Fruit fly (Drosophila melanogaster) whole organism, embryonic: ENCODE measurements around the gene bsk.
A peak's percentile ranks its signal among the peaks of the same experiment; 100 is the strongest.

Experiments used
- Awh ChIP-seq: fragments of 200-800 bp; sonication (Bioruptor generic); IDR thresholded peaks from 2 replicates; pipeline ENCODE4, ENCODE4 v1.3.6; 2022; ENCODE audit warnings: missing biosample characterization, missing genetic modification characterization
- CG10267 ChIP-seq: fragments of 200-800 bp; sonication (Bioruptor generic); optimal IDR thresholded peaks from 2 replicates; lab custom pipeline; 2018; ENCODE audit warnings: missing biosample characterization, mild to moderate bottlenecking, missing genetic modification characterization, moderate library complexity
- CG11456 ChIP-seq: fragments of 200-800 bp; sonication (Bioruptor generic); IDR thresholded peaks from 3 replicates; pipeline ENCODE4 v1.3.6; 2022; ENCODE audit warnings: missing biosample characterization, missing genetic modification characterization
- CG1233 ChIP-seq: fragments of 200-800 bp; sonication (Bioruptor generic); optimal IDR thresholded peaks from 4 replicates; lab custom pipeline; 2018; ENCODE audit warnings: missing biosample characterization, mild to moderate bottlenecking, missing genetic modification characterization
- CG14014 ChIP-seq: fragments of 200-800 bp; sonication (Bioruptor generic); IDR thresholded peaks from 2 replicates; pipeline ENCODE4 v1.3.6; 2022; ENCODE audit warnings: missing biosample characterization, missing genetic modification characterization
- CG14710 ChIP-seq: fragments of 200-800 bp; sonication (Bioruptor generic); optimal IDR thresholded peaks from 3 replicates; lab custom pipeline; 2019; ENCODE audit warnings: missing biosample characterization, mild to moderate bottlenecking, missing genetic modification characterization, moderate library complexity
- CG17359 ChIP-seq: fragments of 200-800 bp; sonication (Bioruptor generic); optimal IDR thresholded peaks from 3 replicates; lab custom pipeline; 2018; ENCODE audit warnings: missing biosample characterization, mild to moderate bottlenecking, missing genetic modification characterization, moderate library complexity
- CG17361 ChIP-seq: fragments of 200-800 bp; sonication (Bioruptor generic); IDR thresholded peaks from 3 replicates; pipeline ENCODE4 v1.3.6; 2022; ENCODE audit warnings: missing biosample characterization, missing genetic modification characterization
- CG18011 ChIP-seq: fragments of 200-800 bp; sonication (Bioruptor generic); optimal IDR thresholded peaks from 2 replicates; lab custom pipeline; 2017; ENCODE audit warnings: missing biosample characterization, missing genetic modification characterization, mild to moderate bottlenecking, moderate library complexity, missing genotype
- CG18764 ChIP-seq: fragments of 200-800 bp; sonication (Bioruptor generic); optimal IDR thresholded peaks from 3 replicates; lab custom pipeline; 2016; ENCODE audit warnings: missing biosample characterization, missing genetic modification characterization
- CG2199 ChIP-seq: fragments of 200-800 bp; sonication (Bioruptor generic); IDR thresholded peaks from 3 replicates; pipeline ENCODE4 v1.3.6; 2022; ENCODE audit warnings: missing biosample characterization, missing genetic modification characterization
- CG31365 ChIP-seq: fragments of 200-800 bp; sonication (Bioruptor generic); optimal IDR thresholded peaks from 2 replicates; lab custom pipeline; 2018; ENCODE audit warnings: missing biosample characterization, mild to moderate bottlenecking, missing genetic modification characterization
- CG31441 ChIP-seq: fragments of 200-800 bp; sonication (Bioruptor generic); IDR thresholded peaks from 2 replicates; pipeline ENCODE4 v1.3.6; 2022; ENCODE audit warnings: missing biosample characterization, missing genetic modification characterization
- CG32532 ChIP-seq: fragments of 200-800 bp; sonication (Bioruptor generic); IDR thresholded peaks from 2 replicates; pipeline ENCODE4 v1.3.6; 2022; ENCODE audit warnings: missing biosample characterization, missing genetic modification characterization
- CG32767 ChIP-seq: fragments of 200-800 bp; sonication (Bioruptor generic); IDR thresholded peaks from 2 replicates; pipeline ENCODE4 v1.3.6; 2022; ENCODE audit warnings: missing biosample characterization, missing genetic modification characterization
- CG34376 ChIP-seq: fragments of 200-800 bp; sonication (Bioruptor generic); optimal IDR thresholded peaks from 2 replicates; lab custom pipeline; 2018; ENCODE audit warnings: missing biosample characterization, mild to moderate bottlenecking, missing genetic modification characterization
- CG3726 ChIP-seq: fragments of 200-800 bp; sonication (Bioruptor generic); IDR thresholded peaks from 3 replicates; pipeline ENCODE4, ENCODE4 v1.3.6; 2022; ENCODE audit warnings: missing biosample characterization, missing genetic modification characterization
- CG3847 ChIP-seq: fragments of 200-800 bp; sonication (Bioruptor generic); IDR thresholded peaks from 2 replicates; pipeline ENCODE4 v1.3.6; 2022; ENCODE audit warnings: missing biosample characterization, missing genetic modification characterization
- CG3995 ChIP-seq: fragments of 200-800 bp; sonication (Bioruptor generic); optimal IDR thresholded peaks from 3 replicates; lab custom pipeline; 2016; ENCODE audit warnings: missing biosample characterization, missing genetic modification characterization
- CG4424 ChIP-seq: fragments of 200-800 bp; sonication (Bioruptor generic); optimal IDR thresholded peaks from 3 replicates; lab custom pipeline; 2016; ENCODE audit warnings: missing biosample characterization, missing genetic modification characterization
- CG4617 ChIP-seq: fragments of 200-800 bp; sonication (Bioruptor generic); optimal IDR thresholded peaks from 3 replicates; lab custom pipeline; 2016; ENCODE audit warnings: missing biosample characterization, missing genetic modification characterization, borderline replicate concordance
- Dp ChIP-seq: fragments of 200-800 bp; sonication (Bioruptor generic); optimal IDR thresholded peaks from 2 replicates; lab custom pipeline; 2018; ENCODE audit warnings: missing biosample characterization, mild to moderate bottlenecking, missing genetic modification characterization, moderate library complexity
- Drgx ChIP-seq: fragments of 200-800 bp; sonication (Bioruptor generic); IDR thresholded peaks from 2 replicates; pipeline ENCODE4 v1.3.6; 2022; ENCODE audit warnings: missing biosample characterization, missing genetic modification characterization
- Fer1 ChIP-seq: fragments of 200-800 bp; sonication (Bioruptor generic); optimal IDR thresholded peaks from 2 replicates; lab custom pipeline; 2017; ENCODE audit warnings: missing biosample characterization, mild to moderate bottlenecking, missing genetic modification characterization
- Fer3 ChIP-seq: fragments of 200-800 bp; sonication (Bioruptor generic); optimal IDR thresholded peaks from 2 replicates; lab custom pipeline; 2018; ENCODE audit warnings: missing biosample characterization, mild to moderate bottlenecking, missing genetic modification characterization, moderate library complexity
- Hand ChIP-seq: fragments of 200-800 bp; sonication (Bioruptor generic); optimal IDR thresholded peaks from 2 replicates; lab custom pipeline; 2017; ENCODE audit warnings: mild to moderate bottlenecking, missing biosample characterization, missing genetic modification reagents, missing genetic modification characterization
- Jarid2 ChIP-seq: fragments of 200-800 bp; sonication (Bioruptor generic); optimal IDR thresholded peaks from 3 replicates; lab custom pipeline; 2017; ENCODE audit warnings: mild to moderate bottlenecking, missing biosample characterization, missing genetic modification reagents, missing genetic modification characterization
- Kr ChIP-seq: fragments of 200-800 bp; sonication (Bioruptor generic); optimal IDR thresholded peaks from 2 replicates; lab custom pipeline; 2017; ENCODE audit warnings: missing biosample characterization, mild to moderate bottlenecking, missing genetic modification characterization
- MESR4 ChIP-seq: fragments of 200-800 bp; sonication (Bioruptor generic); optimal IDR thresholded peaks from 2 replicates; lab custom pipeline; 2018; ENCODE audit warnings: missing biosample characterization, mild to moderate bottlenecking, missing genetic modification characterization, moderate library complexity
- Mrtf ChIP-seq: fragments of 200-800 bp; sonication (Bioruptor generic); IDR thresholded peaks from 3 replicates; pipeline ENCODE4 v1.3.6; 2022; ENCODE audit warnings: missing biosample characterization, missing genetic modification characterization
- Rfx ChIP-seq: fragments of 200-800 bp; sonication (Bioruptor generic); IDR thresholded peaks from 2 replicates; pipeline ENCODE4 v1.3.6; 2022; ENCODE audit warnings: missing biosample characterization, missing genetic modification characterization
- Ssrp ChIP-seq: fragments of 200-800 bp; sonication (Bioruptor generic); optimal IDR thresholded peaks from 2 replicates; lab custom pipeline; 2018; ENCODE audit warnings: missing biosample characterization, mild to moderate bottlenecking, missing genetic modification characterization, moderate library complexity
- Xbp1 ChIP-seq: fragments of 200-800 bp; sonication (Bioruptor generic); optimal IDR thresholded peaks from 3 replicates; lab custom pipeline; 2016; ENCODE audit warnings: missing biosample characterization, mild to moderate bottlenecking, missing genetic modification characterization
- bigmax ChIP-seq: fragments of 200-800 bp; sonication (Bioruptor generic); optimal IDR thresholded peaks from 2 replicates; lab custom pipeline; 2018; ENCODE audit warnings: missing biosample characterization, mild to moderate bottlenecking, missing genetic modification characterization
- cwo ChIP-seq: fragments of 200-800 bp; sonication (Bioruptor generic); optimal IDR thresholded peaks from 3 replicates; lab custom pipeline; 2017; ENCODE audit warnings: missing biosample characterization, missing genetic modification characterization, mild to moderate bottlenecking, moderate library complexity, missing genetic modification reagents
- gfzf ChIP-seq: fragments of 200-800 bp; sonication (Bioruptor generic); optimal IDR thresholded peaks from 2 replicates; lab custom pipeline; 2016; ENCODE audit warnings: missing biosample characterization, mild to moderate bottlenecking, missing genetic modification characterization, moderate library complexity
- gsb-n ChIP-seq: fragments of 200-800 bp; sonication (Bioruptor generic); optimal IDR thresholded peaks from 3 replicates; lab custom pipeline; 2018; ENCODE audit warnings: missing biosample characterization, mild to moderate bottlenecking, missing genetic modification characterization
- ken ChIP-seq: fragments of 200-800 bp; sonication (Bioruptor generic); IDR thresholded peaks from 3 replicates; pipeline ENCODE4 v1.3.6; 2022; ENCODE audit warnings: missing biosample characterization, missing genetic modification characterization
- lilli ChIP-seq: fragments of 200-800 bp; sonication (Bioruptor generic); optimal IDR thresholded peaks from 3 replicates; lab custom pipeline; 2016; ENCODE audit warnings: missing biosample characterization, missing genetic modification characterization
- pb ChIP-seq: fragments of 200-800 bp; sonication (Bioruptor generic); optimal IDR thresholded peaks from 3 replicates; lab custom pipeline; 2016; ENCODE audit warnings: missing biosample characterization, missing genetic modification characterization
- phol ChIP-seq: fragments of 200-800 bp; sonication (Bioruptor generic); optimal IDR thresholded peaks from 3 replicates; lab custom pipeline; 2018; ENCODE audit warnings: missing biosample characterization, mild to moderate bottlenecking, missing genetic modification characterization, moderate library complexity
- prd ChIP-seq, 3 experiments: fragments of >200 bp in 2 of 3; fragments of 200-800 bp in 1 of 3; sonication (Bioruptor generic) in 1 of 3; optimal IDR thresholded peaks in 2 of 3; IDR thresholded peaks in 1 of 3; 2 replicates in 2 of 3; 3 replicates in 1 of 3; pipeline versions ENCODE4 v1.3.6 to Lab custom; 2017 to 2022; ENCODE audit warnings: missing biosample characterization in 1 of 3, missing genetic modification characterization in 1 of 3
- pzg ChIP-seq: fragments of 200-800 bp; sonication (Bioruptor generic); optimal IDR thresholded peaks from 3 replicates; lab custom pipeline; 2018; ENCODE audit warnings: missing biosample characterization, mild to moderate bottlenecking, missing genetic modification characterization, moderate library complexity
- sens ChIP-seq: fragments of 200-800 bp; sonication (Bioruptor generic); peaks from one replicate; lab custom pipeline; 2016; ENCODE audit warnings: missing biosample characterization, missing genetic modification characterization
- sisA ChIP-seq: fragments of 200-800 bp; sonication (Bioruptor generic); IDR thresholded peaks from 2 replicates; pipeline ENCODE4 v1.3.6; 2022; ENCODE audit warnings: missing biosample characterization, missing genetic modification characterization
- trem ChIP-seq: fragments of 200-800 bp; optimal IDR thresholded peaks from 3 replicates; lab custom pipeline; 2019; ENCODE audit warnings: missing biosample characterization, mild to moderate bottlenecking, missing genetic modification characterization, moderate library complexity
- trh ChIP-seq: fragments of 200-800 bp; sonication (Bioruptor generic); optimal IDR thresholded peaks from 2 replicates; lab custom pipeline; 2016; ENCODE audit warnings: missing biosample characterization, missing genetic modification characterization
- ttk ChIP-seq: fragments of 200-800 bp; sonication (Bioruptor generic); IDR thresholded peaks from 2 replicates; pipeline ENCODE4 v2.1.2; 2022; ENCODE audit warnings: missing biosample characterization, missing genetic modification characterization

Gene bsk

dm6 chr2L:10210631-10211557, 39.4 kb downstream of the bsk start, which contains the start of the genes CG5727 and ath (continued):
- TF ChIP-seq Dp (GFP tag; lab: Kevin White, UChicago): no peak
- TF ChIP-seq bigmax: no peak
- peak; percentile 38; the same call in 1 of the 2 replicates for TF ChIP-seq Awh (GFP tag; lab: Robert Waterston, UW)
- no peak for TF ChIP-seq Ssrp (tag; lab: Kevin White, UChicago)
- TF ChIP-seq CG3995 (GFP tag; lab: Kevin White, UChicago): peak; percentile 15
- TF ChIP-seq CG18011 (GFP tag; lab: Kevin White, UChicago): no peak
- TF ChIP-seq phol (tag; lab: Kevin White, UChicago): peak; percentile 28
- TF ChIP-seq Kr (GFP tag; lab: Kevin White, UChicago): no peak
- TF ChIP-seq CG4617 (GFP tag; lab: Kevin White, UChicago): peak; percentile 11
- no peak for TF ChIP-seq ken
- peak; percentile 7 for TF ChIP-seq CG17359
- no peak for TF ChIP-seq Hand (GFP tag; lab: Kevin White, UChicago)
- peak; percentile 12 for TF ChIP-seq MESR4
- no peak for TF ChIP-seq CG2199 (GFP tag; lab: Robert Waterston, UW)
- peak; percentile 61; the same call in 2 of the 3 replicates for TF ChIP-seq CG17361
- TF ChIP-seq Mrtf (GFP tag; lab: Robert Waterston, UW): no peak
- TF ChIP-seq pb (GFP tag; lab: Kevin White, UChicago): no peak
- TF ChIP-seq sisA (GFP tag; lab: Robert Waterston, UW): no peak
- TF ChIP-seq sens (GFP tag; lab: Kevin White, UChicago): peak; percentile 72
- no peak for TF ChIP-seq CG11456
- no peak for TF ChIP-seq gsb-n (tag; lab: Kevin White, UChicago)
- no peak for TF ChIP-seq ttk (GFP tag; lab: Robert Waterston, UW)
- no peak for TF ChIP-seq trem (tag; lab: Kevin White, UChicago)
- TF ChIP-seq CG32767: no peak
- TF ChIP-seq CG18764 (GFP tag; lab: Kevin White, UChicago): no peak
- TF ChIP-seq CG1233: peak; percentile 35
- no peak for TF ChIP-seq CG31441 (GFP tag; lab: Robert Waterston, UW)
- TF ChIP-seq prd (optimal IDR thresholded peaks at IDR 0.05; lab: Kevin White, UChicago): no peak
- no peak for TF ChIP-seq prd (GFP tag; IDR thresholded peaks at IDR 0.05; lab: Robert Waterston, UW)
- TF ChIP-seq pzg: peak; percentile 13
- no peak for TF ChIP-seq CG3726
- no peak for TF ChIP-seq Drgx (GFP tag; lab: Robert Waterston, UW)
- TF ChIP-seq CG32532 (GFP tag; lab: Robert Waterston, UW): peak; percentile 16; the same call in 1 of the 2 replicates
- TF ChIP-seq CG14710 (tag; lab: Kevin White, UChicago): peak; percentile 42
- TF ChIP-seq CG3847 (GFP tag; lab: Robert Waterston, UW): no peak
- peak; percentile 19 for TF ChIP-seq lilli (GFP tag; lab: Kevin White, UChicago)
- no peak for TF ChIP-seq Jarid2 (GFP tag; lab: Kevin White, UChicago)
- no peak for TF ChIP-seq trh
- TF ChIP-seq Fer3: peak; percentile 25
- TF ChIP-seq CG4424: peak; percentile 34
- TF ChIP-seq Fer1 (GFP tag; lab: Kevin White, UChicago): peak; percentile 45
- TF ChIP-seq gfzf (GFP tag; lab: Kevin White, UChicago): peak; percentile 65
- TF ChIP-seq CG34376 (GFP tag; lab: Kevin White, UChicago): peak; percentile 7
- no peak for TF ChIP-seq cwo (GFP tag; lab: Kevin White, UChicago)
- TF ChIP-seq Xbp1 (GFP tag; lab: Kevin White, UChicago): no peak
- TF ChIP-seq CG14014 (GFP tag; lab: Robert Waterston, UW): peak; percentile 49; the same call in 1 of the 2 replicates
- 0 out of 2 replicates have a peak, but pooled peaks have one; percentile 25 for TF ChIP-seq Rfx (GFP tag; lab: Robert Waterston, UW)
- TF ChIP-seq CG31365 (tag; lab: Kevin White, UChicago): no peak
- TF ChIP-seq CG10267 (tag; lab: Kevin White, UChicago): peak; percentile 6
